Worm (Caenorhabditis elegans) whole organism, L4 larva: ENCODE results near the gene D1054.3.

Experiments
- F26F4.8 ChIP-seq: fragments of 200-800 bp; sonication (Bioruptor generic); conservative IDR thresholded peaks from 2 replicates; pipeline ENCODE4 v1.3.6; 2022; ENCODE audit warnings: missing genetic modification characterization, missing compliant biosample characterization
- F37D6.2 ChIP-seq: sonication (generic microtip); optimal IDR thresholded peaks from 2 replicates; lab custom pipeline; 2016; ENCODE audit warnings: mild to moderate bottlenecking, missing genetic modification characterization, missing compliant biosample characterization
- T20F7.1 ChIP-seq: fragments of 200-800 bp; sonication (Bioruptor generic); optimal IDR thresholded peaks from 2 replicates; lab custom pipeline; 2018; ENCODE audit warnings: mild to moderate bottlenecking, missing genetic modification characterization, missing compliant biosample characterization
- Y48G9A.11 ChIP-seq: fragments of 200-800 bp; sonication (Bioruptor generic); IDR thresholded peaks from 2 replicates; pipeline ENCODE4 v1.3.6; 2022; ENCODE audit warnings: missing genetic modification reagents, missing genetic modification characterization, missing compliant biosample characterization
- ZK337.2 ChIP-seq: fragments of 200-800 bp; sonication (Bioruptor generic); IDR thresholded peaks from 2 replicates; pipeline ENCODE4 v1.3.6; 2022; ENCODE audit warnings: missing genetic modification reagents, missing genetic modification characterization, missing compliant biosample characterization
- ZK546.5 ChIP-seq, 2 experiments: sonication (generic microtip); optimal IDR thresholded peaks; 2 replicates each; lab custom pipeline; 2017; ENCODE audit warnings: missing biosample characterization in 2 of 2, missing genetic modification characterization in 2 of 2
- attf-4 ChIP-seq: sonication (generic microtip); optimal IDR thresholded peaks from 3 replicates; lab custom pipeline; 2017; ENCODE audit warnings: missing biosample characterization, missing genetic modification characterization
- ceh-20 ChIP-seq: fragments of 200-800 bp; sonication (Bioruptor generic); IDR thresholded peaks from 2 replicates; pipeline ENCODE4 v1.3.6; 2022; ENCODE audit warnings: missing genetic modification reagents, missing genetic modification characterization, missing compliant biosample characterization
- ceh-28 ChIP-seq: fragments of 150-350 bp; optimal IDR thresholded peaks from 2 replicates; lab custom pipeline; 2014; ENCODE audit warnings: missing biosample characterization, missing genetic modification reagents, missing genetic modification characterization
- ceh-44 ChIP-seq: fragments of 200-800 bp; sonication (Bioruptor generic); IDR thresholded peaks from 2 replicates; pipeline ENCODE4 v1.3.6; 2022; ENCODE audit warnings: missing genetic modification reagents, missing genetic modification characterization, missing compliant biosample characterization
- ceh-62 ChIP-seq: sonication (generic microtip); optimal IDR thresholded peaks from 2 replicates; lab custom pipeline; 2017; ENCODE audit warnings: missing biosample characterization, missing genetic modification characterization
- daf-12 ChIP-seq: fragments of 150-350 bp; optimal IDR thresholded peaks from 2 replicates; lab custom pipeline; 2014; ENCODE audit warnings: missing biosample characterization, missing genetic modification reagents, missing genetic modification characterization
- daf-19 ChIP-seq: fragments of 200-800 bp; sonication (Bioruptor generic); conservative IDR thresholded peaks from 2 replicates; pipeline ENCODE4 v1.3.6; 2022; ENCODE audit warnings: missing genetic modification characterization, missing compliant biosample characterization
- dmd-6 ChIP-seq: fragments of 200-800 bp; sonication (Bioruptor generic); IDR thresholded peaks from 2 replicates; pipeline ENCODE4 v1.3.6; 2022; ENCODE audit warnings: missing genetic modification reagents, missing genetic modification characterization, missing compliant biosample characterization
- dpl-1 ChIP-seq: fragments of 150-350 bp; optimal IDR thresholded peaks from 2 replicates; lab custom pipeline; 2014; ENCODE audit warnings: missing biosample characterization, missing genetic modification reagents, missing genetic modification characterization
- duxl-1 ChIP-seq: sonication (generic microtip); optimal IDR thresholded peaks from 2 replicates; lab custom pipeline; 2016; ENCODE audit warnings: mild to moderate bottlenecking, missing genetic modification characterization, moderate library complexity, missing compliant biosample characterization; ENCODE audit not compliant: poor library complexity
- dve-1 ChIP-seq: sonication (generic microtip); optimal IDR thresholded peaks from 2 replicates; lab custom pipeline; 2017; ENCODE audit warnings: antibody characterized with exemption, mild to moderate bottlenecking, missing genetic modification characterization, missing compliant biosample characterization; ENCODE audit not compliant: insufficient read depth
- fos-1 ChIP-seq: fragments of 150-350 bp; optimal IDR thresholded peaks from 2 replicates; lab custom pipeline; 2014; ENCODE audit warnings: missing biosample characterization, missing genetic modification characterization
- gei-8 ChIP-seq: fragments of 200-800 bp; sonication (Bioruptor generic); optimal IDR thresholded peaks from 2 replicates; lab custom pipeline; 2018; ENCODE audit warnings: mild to moderate bottlenecking, missing genetic modification characterization, missing compliant biosample characterization
- hlh-11 ChIP-seq: fragments of 200-800 bp; sonication (Bioruptor generic); optimal IDR thresholded peaks from 2 replicates; lab custom pipeline; 2018; ENCODE audit warnings: mild to moderate bottlenecking, missing genetic modification characterization, missing compliant biosample characterization
- hlh-30 ChIP-seq: sonication (generic microtip); optimal IDR thresholded peaks from 2 replicates; lab custom pipeline; 2017; ENCODE audit warnings: antibody characterized with exemption, mild to moderate bottlenecking, missing genetic modification characterization, missing compliant biosample characterization; ENCODE audit not compliant: insufficient read depth
- hmg-1.1 ChIP-seq: fragments of 200-800 bp; sonication (Bioruptor generic); IDR thresholded peaks from 2 replicates; pipeline ENCODE4 v1.3.6; 2022; ENCODE audit warnings: missing genetic modification reagents, missing genetic modification characterization, missing compliant biosample characterization
- jun-1 ChIP-seq: fragments of 150-350 bp; optimal IDR thresholded peaks from 2 replicates; lab custom pipeline; 2014; ENCODE audit warnings: missing biosample characterization, missing genetic modification reagents, missing genetic modification characterization
- lim-7 ChIP-seq: fragments of 200-800 bp; sonication (Bioruptor generic); IDR thresholded peaks from 2 replicates; pipeline ENCODE4 v1.3.6; 2022; ENCODE audit warnings: missing genetic modification characterization, missing compliant biosample characterization
- lin-13 ChIP-seq: fragments of 150-350 bp; optimal IDR thresholded peaks from 2 replicates; lab custom pipeline; 2014; ENCODE audit warnings: missing biosample characterization, missing genetic modification reagents, missing genetic modification characterization
- mdl-1 ChIP-seq, 2 experiments: fragments of 150-350 bp in 1 of 2; sonication (generic microtip) in 1 of 2; optimal IDR thresholded peaks; 2 replicates each; lab custom pipeline; 2014 to 2017; ENCODE audit warnings: missing biosample characterization in 2 of 2, missing genetic modification characterization in 2 of 2
- mes-2 ChIP-seq: sonication (generic microtip); optimal IDR thresholded peaks from 2 replicates; lab custom pipeline; 2016; ENCODE audit warnings: missing genotype, mild to moderate bottlenecking, missing genetic modification characterization, missing compliant biosample characterization; ENCODE audit not compliant: poor library complexity, severe bottlenecking
- mxl-3 ChIP-seq: fragments of 200-800 bp; sonication (Bioruptor generic); optimal IDR thresholded peaks from 2 replicates; lab custom pipeline; 2018; ENCODE audit warnings: mild to moderate bottlenecking, missing genetic modification characterization, missing compliant biosample characterization
- nhr-10 ChIP-seq: fragments of 150-350 bp; optimal IDR thresholded peaks from 2 replicates; lab custom pipeline; 2014; ENCODE audit warnings: missing biosample characterization, missing genetic modification characterization
- nhr-11 ChIP-seq: fragments of 150-350 bp; optimal IDR thresholded peaks from 2 replicates; lab custom pipeline; 2014; ENCODE audit warnings: missing biosample characterization, missing genetic modification characterization
- nhr-237 ChIP-seq: sonication (generic microtip); optimal IDR thresholded peaks from 2 replicates; lab custom pipeline; 2017; ENCODE audit warnings: missing biosample characterization, missing genetic modification characterization
- nhr-28 ChIP-seq: fragments of 150-350 bp; optimal IDR thresholded peaks from 2 replicates; lab custom pipeline; 2014; ENCODE audit warnings: missing biosample characterization, missing genetic modification characterization
- nhr-6 ChIP-seq: fragments of 150-350 bp; optimal IDR thresholded peaks from 2 replicates; lab custom pipeline; 2014; ENCODE audit warnings: missing biosample characterization, missing genetic modification characterization
- nhr-76 ChIP-seq: fragments of 150-350 bp; optimal IDR thresholded peaks from 2 replicates; lab custom pipeline; 2014; ENCODE audit warnings: missing biosample characterization, missing genetic modification characterization
- nhr-77 ChIP-seq: fragments of 150-350 bp; optimal IDR thresholded peaks from 2 replicates; lab custom pipeline; 2014; ENCODE audit warnings: missing biosample characterization, missing genetic modification characterization
- pha-4 ChIP-seq, 2 experiments: fragments of 150-350 bp in 1 of 2; fragments of 200-800 bp in 1 of 2; sonication (Bioruptor generic) in 1 of 2; IDR thresholded peaks in 1 of 2; optimal IDR thresholded peaks in 1 of 2; 2 replicates each; pipeline versions ENCODE4 v1.3.6 to Lab custom; 2014 to 2022; ENCODE audit warnings: missing genetic modification characterization in 2 of 2, missing genetic modification reagents in 2 of 2, missing biosample characterization in 1 of 2, missing compliant biosample characterization in 1 of 2
- php-3 ChIP-seq: fragments of 200-800 bp; sonication (Bioruptor generic); IDR thresholded peaks from 2 replicates; pipeline ENCODE4 v1.3.6; 2022; ENCODE audit warnings: missing genetic modification reagents, missing genetic modification characterization, missing compliant biosample characterization
- saeg-2 ChIP-seq: fragments of 200-800 bp; sonication (Bioruptor generic); IDR thresholded peaks from 2 replicates; pipeline ENCODE4 v1.3.6; 2022; ENCODE audit warnings: missing genetic modification reagents, missing genetic modification characterization, missing compliant biosample characterization
- sdz-12 ChIP-seq: fragments of 200-800 bp; sonication (Bioruptor generic); optimal IDR thresholded peaks from 2 replicates; lab custom pipeline; 2018; ENCODE audit warnings: mild to moderate bottlenecking, missing genetic modification characterization, missing compliant biosample characterization
- skn-1 ChIP-seq: fragments of 150-350 bp; optimal IDR thresholded peaks from 2 replicates; lab custom pipeline; 2014; ENCODE audit warnings: missing biosample characterization, missing genetic modification characterization
- spr-1 ChIP-seq: sonication (generic microtip); optimal IDR thresholded peaks from 2 replicates; lab custom pipeline; 2016; ENCODE audit warnings: mild to moderate bottlenecking, missing genetic modification characterization, missing compliant biosample characterization
- unc-130 ChIP-seq: sonication (generic microtip); optimal IDR thresholded peaks from 2 replicates; lab custom pipeline; 2016; ENCODE audit warnings: missing genetic modification reagents, missing genetic modification characterization, missing compliant biosample characterization
- unc-39 ChIP-seq: sonication (generic microtip); optimal IDR thresholded peaks from 2 replicates; lab custom pipeline; 2017; ENCODE audit warnings: missing biosample characterization, missing genetic modification characterization
- unc-62 ChIP-seq, 3 experiments: fragments of 150-350 bp in 1 of 3; sonication (generic microtip); optimal IDR thresholded peaks in 2 of 3; peaks in 1 of 3; 1 replicate in 1 of 3; 2 replicates in 2 of 3; lab custom pipeline; 2014 to 2017; ENCODE audit warnings: missing biosample characterization in 3 of 3, missing genetic modification characterization in 3 of 3, missing genetic modification reagents in 3 of 3, missing genotype in 1 of 3
- zag-1 ChIP-seq: fragments of 150-350 bp; optimal IDR thresholded peaks from 2 replicates; lab custom pipeline; 2014; ENCODE audit warnings: missing biosample characterization, missing genetic modification characterization
- zfp-2 ChIP-seq: sonication (generic microtip); optimal IDR thresholded peaks from 2 replicates; lab custom pipeline; 2016; ENCODE audit warnings: mild to moderate bottlenecking, missing genetic modification characterization, missing compliant biosample characterization
- zfp-3 ChIP-seq: fragments of 200-800 bp; sonication (Bioruptor generic); conservative IDR thresholded peaks from 2 replicates; pipeline ENCODE4 v1.3.6; 2022; ENCODE audit warnings: missing genetic modification reagents, missing genetic modification characterization, missing compliant biosample characterization
- zip-11 ChIP-seq: fragments of 200-800 bp; sonication (Bioruptor generic); IDR thresholded peaks from 2 replicates; pipeline ENCODE4 v1.3.6; 2022; ENCODE audit warnings: missing genetic modification characterization, missing compliant biosample characterization
- zip-2 ChIP-seq: fragments of 150-350 bp; optimal IDR thresholded peaks from 2 replicates; lab custom pipeline; 2014; ENCODE audit warnings: missing biosample characterization, missing genetic modification characterization

D1054.3 gene

ce11 chrV:10727651-10728050, 43.6 kb upstream of the D1054.3 start (continued):
- TF ChIP-seq unc-130 (GFP tag; lab: Kevin White, UChicago) (no peak), spr-1 (no peak), ceh-28 (tag; lab: Kevin White, UChicago) (no peak), ceh-44 (GFP tag; lab: Robert Waterston, UW) (no peak), nhr-237 (tag; lab: Kevin White, UChicago) (no peak), nhr-11 (tag; lab: Kevin White, UChicago) (peak; percentile 93), nhr-6 (no peak), duxl-1 (no peak), daf-12 (tag; lab: Kevin White, UChicago) (no peak), mes-2 (tag; lab: Kevin White, UChicago) (peak; percentile 18), dve-1 (tag; lab: Kevin White, UChicago) (no peak), ZK337.2 (0 out of 2 replicates have a peak, but pooled peaks have one; percentile 29), attf-4 (tag; lab: Kevin White, UChicago) (no peak), saeg-2 (GFP tag; lab: Robert Waterston, UW) (no peak), sdz-12 (no peak), nhr-28 (peak; percentile 79), zfp-2 (tag; lab: Kevin White, UChicago) (no peak), hlh-11 (tag; lab: Kevin White, UChicago) (peak; percentile 67), zip-2 (tag; lab: Kevin White, UChicago) (no peak), ceh-20 (GFP tag; lab: Robert Waterston, UW) (peak; percentile 87), unc-62 (GFP tag; optimal IDR thresholded peaks at IDR 0.05 in 1 of 2; lab: Kevin White, UChicago) (peak in 1 of 2 experiments; percentile 99), unc-62 (tag; optimal IDR thresholded peaks at IDR 0.05; lab: Kevin White, UChicago) (no peak), fos-1 (tag; lab: Kevin White, UChicago) (no peak)

- TF ChIP-seq unc-39 (tag; lab: Kevin White, UChicago) (no peak), F26F4.8 (GFP tag; lab: Robert Waterston, UW) (no peak), jun-1 (tag; lab: Kevin White, UChicago) (no peak), nhr-76 (tag; lab: Kevin White, UChicago) (no peak), nhr-77 (tag; lab: Kevin White, UChicago) (peak; percentile 14), lin-13 (GFP tag; lab: Kevin White, UChicago) (peak; percentile 27), mxl-3 (GFP tag; lab: Kevin White, UChicago) (peak; percentile 75), zfp-2 (tag; lab: Kevin White, UChicago) (no peak), daf-19 (GFP tag; lab: Robert Waterston, UW) (no peak), hmg-1.1 (GFP tag; lab: Robert Waterston, UW) (0 out of 2 replicates have a peak, but pooled peaks have one; percentile 21), F37D6.2 (tag; lab: Kevin White, UChicago) (no peak), zfp-3 (GFP tag; lab: Robert Waterston, UW) (no peak), dmd-6 (GFP tag; lab: Robert Waterston, UW) (peak; percentile 87), php-3 (GFP tag; lab: Robert Waterston, UW) (0 out of 2 replicates have a peak, but pooled peaks have one; percentile 6), ceh-28 (tag; lab: Kevin White, UChicago) (no peak), zag-1 (no peak), ZK546.5 (tag; optimal IDR thresholded peaks at IDR 0.05; lab: Kevin White, UChicago) (no peak), hlh-30 (tag; lab: Kevin White, UChicago) (peak; percentile 76), lim-7 (GFP tag; lab: Robert Waterston, UW) (no peak), skn-1 (tag; lab: Kevin White, UChicago) (no peak), nhr-10 (tag; lab: Kevin White, UChicago) (peak; percentile 53), hlh-11 (tag; lab: Kevin White, UChicago) (peak; percentile 85), mdl-1 (tag; optimal IDR thresholded peaks at IDR 0.05; lab: Kevin White, UChicago) (peak; percentile 59 to 75), T20F7.1 (GFP tag; lab: Kevin White, UChicago) (peak; percentile 2), Y48G9A.11 (no peak), dve-1 (tag; lab: Kevin White, UChicago) (peak; percentile 43), ceh-62 (tag; lab: Kevin White, UChicago) (no peak), pha-4 (GFP tag; IDR thresholded peaks at IDR 0.05; lab: Robert Waterston, UW) (0 out of 2 replicates have a peak, but pooled peaks have one; percentile 11), pha-4 (tag; optimal IDR thresholded peaks at IDR 0.05; lab: Kevin White, UChicago) (no peak), gei-8 (GFP tag; lab: Kevin White, UChicago) (peak; percentile 23), dpl-1 (GFP tag; lab: Kevin White, UChicago) (no peak), saeg-2 (GFP tag; lab: Robert Waterston, UW) (0 out of 2 replicates have a peak, but pooled peaks have one; percentile 31), zip-11 (GFP tag; lab: Robert Waterston, UW) (no peak)
Observed at ce11 chrV:10729456-10729904, 41.8 kb upstream of the D1054.3 start.
